Worm (Caenorhabditis elegans): ENCODE data around the gene B0334.10.

B0334.10 gene

ce11 chrII:11497365-11497764 is 20.9 kb upstream of the B0334.10 start, which contains the start of gene B0334.5:
Gene B0334.5, plus strand, starts transcription at chrII:11497665.
- TF ChIP-seq unc-62 (GFP tag; optimal IDR thresholded peaks at IDR 0.05 in 1 of 2) (peak in 1 of 2 experiments; percentile 81), unc-62 (tag; optimal IDR thresholded peaks at IDR 0.05) (no peak), mep-1 (tag; optimal IDR thresholded peaks at IDR 0.05) (no peak)

- no peak for TF ChIP-seq daf-19 (GFP tag; conservative IDR thresholded peaks at IDR 0.05)
- TF ChIP-seq pha-4 (GFP tag; IDR thresholded peaks at IDR 0.05): no peak
- TF ChIP-seq pha-4 (tag; optimal IDR thresholded peaks at IDR 0.05): no peak
- no peak for TF ChIP-seq tag-97 (GFP tag; IDR thresholded peaks at IDR 0.05)
- TF ChIP-seq vab-7 (GFP tag; IDR thresholded peaks at IDR 0.05): no peak
- TF ChIP-seq pqm-1 (tag; optimal IDR thresholded peaks at IDR 0.05): peak; percentile 46
- peak; percentile 81 for TF ChIP-seq nhr-28 (tag; optimal IDR thresholded peaks at IDR 0.05)
- TF ChIP-seq lim-7 (GFP tag; IDR thresholded peaks at IDR 0.05): no peak
- TF ChIP-seq ctbp-1 (GFP tag; IDR thresholded peaks at IDR 0.05): no peak
- TF ChIP-seq snpc-1.2 (GFP tag; IDR thresholded peaks at IDR 0.05): no peak
- no peak for TF ChIP-seq mxl-2 (GFP tag; conservative IDR thresholded peaks at IDR 0.05)
- no peak for TF ChIP-seq R02D3.7 (tag; optimal IDR thresholded peaks at IDR 0.05)
- TF ChIP-seq php-3 (GFP tag; IDR thresholded peaks at IDR 0.05): peak; percentile 42; the same call in 1 of the 2 replicates
- no peak for TF ChIP-seq gei-8 (GFP tag; optimal IDR thresholded peaks at IDR 0.05)
- no peak for TF ChIP-seq hlh-11 (tag; optimal IDR thresholded peaks at IDR 0.05)
- TF ChIP-seq mdt-29 (GFP tag; IDR thresholded peaks at IDR 0.05): no peak
- no peak for TF ChIP-seq unc-39 (tag; optimal IDR thresholded peaks at IDR 0.05)
- no peak for TF ChIP-seq fos-1 (tag; optimal IDR thresholded peaks at IDR 0.05)
- no peak for TF ChIP-seq saeg-2 (GFP tag; IDR thresholded peaks at IDR 0.05)
- TF ChIP-seq D1046.2 (GFP tag; IDR thresholded peaks at IDR 0.05): no peak
- no peak for TF ChIP-seq daf-16 (GFP tag; optimal IDR thresholded peaks at IDR 0.05)
- peak; percentile 62 for TF ChIP-seq daf-16 (tag; optimal IDR thresholded peaks at IDR 0.05)
- no peak for TF ChIP-seq fkh-10 (GFP tag; optimal IDR thresholded peaks at IDR 0.05)
- TF ChIP-seq nhr-25 (tag; optimal IDR thresholded peaks at IDR 0.05; ENCODE audit: borderline replicate concordance, insufficient read depth): no peak
- no peak for TF ChIP-seq nhr-76 (tag; optimal IDR thresholded peaks at IDR 0.05)
- no peak for TF ChIP-seq ces-1 (GFP tag; optimal IDR thresholded peaks at IDR 0.05)
These were observed 18.1 kb upstream of the B0334.10 start, which contains the start of gene B0334.20 for ce11 chrII:11500198-11500597. Gene B0334.20, minus strand, starts transcription at chrII:11500459.

DNA sequence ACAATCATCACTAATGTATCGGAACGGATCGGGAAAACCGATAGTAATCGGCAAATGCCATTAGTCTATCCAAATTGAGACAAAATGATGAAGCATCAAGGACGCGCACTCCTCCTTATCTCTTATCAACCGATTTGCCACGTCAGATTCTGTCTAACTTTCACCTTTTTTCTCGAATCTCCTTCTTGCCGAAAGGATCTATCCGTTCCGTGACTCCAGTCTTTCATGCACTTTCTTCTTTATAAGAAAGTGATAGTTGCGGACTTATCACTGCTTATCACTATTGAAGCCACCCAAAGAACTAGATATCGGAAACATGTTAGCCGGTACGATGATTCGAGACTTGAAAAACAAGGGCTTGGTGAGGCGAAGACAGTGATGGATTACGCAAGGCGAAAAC is 16.3 kb upstream of the B0334.10 start:
- TF ChIP-seq nhr-48 (tag; optimal IDR thresholded peaks at IDR 0.05) (peak; percentile 28), duxl-1 (tag; optimal IDR thresholded peaks at IDR 0.05; ENCODE audit: poor library complexity) (no peak), nhr-28 (tag; optimal IDR thresholded peaks at IDR 0.05) (peak; percentile 86), hlh-11 (tag; optimal IDR thresholded peaks at IDR 0.05) (peak; percentile 51), mdl-1 (tag; optimal IDR thresholded peaks at IDR 0.05) (peak in 1 of 2 experiments; percentile 54), mxl-3 (GFP tag; optimal IDR thresholded peaks at IDR 0.05) (peak; percentile 68), T20F7.1 (GFP tag; optimal IDR thresholded peaks at IDR 0.05) (no peak), zfp-3 (GFP tag; conservative IDR thresholded peaks at IDR 0.05) (no peak), nhr-25 (tag; optimal IDR thresholded peaks at IDR 0.05; ENCODE audit: borderline replicate concordance, insufficient read depth) (peak; percentile 6)

ce11 chrII:11503761-11504160 is 14.5 kb upstream of the B0334.10 start:
- TF ChIP-seq fkh-10 (GFP tag; optimal IDR thresholded peaks at IDR 0.05) (no peak), sdz-12 (GFP tag; optimal IDR thresholded peaks at IDR 0.05) (no peak), F44E2.7 (GFP tag; IDR thresholded peaks at IDR 0.05) (no peak), lin-1 (GFP tag; IDR thresholded peaks at IDR 0.05) (no peak), lsy-2 (tag; optimal IDR thresholded peaks at IDR 0.05) (no peak), pqm-1 (tag; optimal IDR thresholded peaks at IDR 0.05) (no peak), dve-1 (tag; optimal IDR thresholded peaks at IDR 0.05; ENCODE audit: insufficient read depth) (no peak), R02D3.7 (tag; optimal IDR thresholded peaks at IDR 0.05) (no peak), cey-2 (tag; optimal IDR thresholded peaks at IDR 0.05; ENCODE audit: borderline replicate concordance, insufficient read depth) (no peak), spr-3 (GFP tag; optimal IDR thresholded peaks at IDR 0.05) (no peak), D1046.2 (GFP tag; IDR thresholded peaks at IDR 0.05) (no peak), tag-97 (GFP tag; IDR thresholded peaks at IDR 0.05) (no peak), unc-62 (GFP tag; optimal IDR thresholded peaks at IDR 0.05 in 1 of 2) (no peak), unc-62 (tag; optimal IDR thresholded peaks at IDR 0.05) (no peak), nhr-237 (tag; optimal IDR thresholded peaks at IDR 0.05) (no peak), nhr-77 (tag; optimal IDR thresholded peaks at IDR 0.05) (no peak), ceh-62 (tag; optimal IDR thresholded peaks at IDR 0.05) (no peak), ceh-82 (tag; optimal IDR thresholded peaks at IDR 0.05) (no peak), F37D6.2 (tag; optimal IDR thresholded peaks at IDR 0.05) (no peak)

Measured in whole organism, L4 larva.